Fruit fly (Drosophila melanogaster) whole organism, wandering third instar larva: ENCODE measurements around the gene CG42680.

Experiments
- Abd-B ChIP-seq: fragments of >200 bp; optimal IDR thresholded peaks from 2 replicates; lab custom pipeline; 2017; ENCODE audit warnings: missing biosample characterization, missing genetic modification characterization
- CrebA ChIP-seq: fragments of 200-800 bp; sonication (Bioruptor generic); optimal IDR thresholded peaks from 2 replicates; lab custom pipeline; 2016; ENCODE audit warnings: missing biosample characterization, mild to moderate bottlenecking, missing genetic modification characterization, borderline replicate concordance
- Dif ChIP-seq: fragments of 200-275, 200-300 bp; sonication (Bioruptor generic); optimal IDR thresholded peaks from 2 replicates; lab custom pipeline; 2018; ENCODE audit warnings: missing biosample characterization, missing genetic modification characterization; ENCODE audit not compliant: partially characterized antibody
- GATAd ChIP-seq: sonication (Bioruptor generic); optimal IDR thresholded peaks from 2 replicates; lab custom pipeline; 2016; ENCODE audit warnings: missing biosample characterization, missing genetic modification characterization
- Hnf4 ChIP-seq: fragments of 200-800 bp; sonication (Bioruptor generic); optimal IDR thresholded peaks from 2 replicates; lab custom pipeline; 2016; ENCODE audit warnings: missing biosample characterization, mild to moderate bottlenecking, missing genetic modification characterization
- Hr78 ChIP-seq: fragments of >200 bp; optimal IDR thresholded peaks from 2 replicates; lab custom pipeline; 2017; ENCODE audit warnings: missing biosample characterization, missing genetic modification characterization
- Hr83 ChIP-seq: fragments of 200-300 bp; sonication (Bioruptor generic); optimal IDR thresholded peaks from 2 replicates; lab custom pipeline; 2016; ENCODE audit warnings: missing biosample characterization, mild to moderate bottlenecking, missing genetic modification characterization, moderate library complexity; ENCODE audit not compliant: poor library complexity, severe bottlenecking
- Mio ChIP-seq: sonication (Bioruptor generic); optimal IDR thresholded peaks from 2 replicates; lab custom pipeline; 2016; ENCODE audit warnings: missing biosample characterization, missing genetic modification characterization
- Rel ChIP-seq, 2 experiments: fragments of 200-800 bp; sonication (Bioruptor generic) in 1 of 2; optimal IDR thresholded peaks; 2 replicates in 1 of 2; 3 replicates in 1 of 2; lab custom pipeline; 2016 to 2019; ENCODE audit warnings: mild to moderate bottlenecking in 2 of 2, missing biosample characterization in 2 of 2, missing genetic modification characterization in 2 of 2, moderate library complexity in 1 of 2
- Sp1 ChIP-seq: fragments of 200-800 bp; sonication (Bioruptor generic); optimal IDR thresholded peaks from 3 replicates; lab custom pipeline; 2019; ENCODE audit warnings: missing biosample characterization, mild to moderate bottlenecking, missing genetic modification characterization, moderate library complexity
- Vsx2 ChIP-seq: fragments of 200-300, 225-300 bp; sonication (Bioruptor generic); optimal IDR thresholded peaks from 2 replicates; lab custom pipeline; 2018; ENCODE audit warnings: missing biosample characterization, missing genetic modification characterization; ENCODE audit not compliant: partially characterized antibody
- dl ChIP-seq, 2 experiments: fragments of 175-275, 200-275 bp in 1 of 2; fragments of 200-275 bp in 1 of 2; sonication (Bioruptor generic); optimal IDR thresholded peaks; lab custom pipeline; 2018; ENCODE audit warnings: mild to moderate bottlenecking in 2 of 2, missing biosample characterization in 2 of 2, missing genetic modification characterization in 2 of 2, moderate library complexity in 2 of 2; ENCODE audit not compliant: partially characterized antibody in 2 of 2, insufficient read depth in 1 of 2
- dmrt93B ChIP-seq: fragments of 200-800 bp; sonication (Bioruptor generic); optimal IDR thresholded peaks from 2 replicates; lab custom pipeline; 2018; ENCODE audit warnings: missing biosample characterization, mild to moderate bottlenecking, missing genetic modification characterization
- foxo ChIP-seq, 2 experiments: fragments of 200-800 bp; sonication (Bioruptor generic); optimal IDR thresholded peaks; 2 replicates in 1 of 2; 3 replicates in 1 of 2; lab custom pipeline; 2016 to 2017; ENCODE audit warnings: missing biosample characterization in 2 of 2, missing genetic modification characterization in 2 of 2
- fru ChIP-seq: fragments of 200-800 bp; sonication (Bioruptor generic); optimal IDR thresholded peaks from 3 replicates; lab custom pipeline; 2016; ENCODE audit warnings: missing biosample characterization, mild to moderate bottlenecking, missing genetic modification characterization
- h ChIP-seq: fragments of 200-800 bp; sonication (Bioruptor generic); optimal IDR thresholded peaks from 3 replicates; lab custom pipeline; 2016; ENCODE audit warnings: missing biosample characterization, mild to moderate bottlenecking, missing genetic modification characterization
- jim ChIP-seq: fragments of 175-275, 200-325 bp; sonication (Bioruptor generic); optimal IDR thresholded peaks from 2 replicates; lab custom pipeline; 2016; ENCODE audit warnings: missing biosample characterization, mild to moderate bottlenecking, missing genetic modification characterization
- rgr ChIP-seq: fragments of 200-800 bp; sonication (Bioruptor generic); optimal IDR thresholded peaks from 3 replicates; lab custom pipeline; 2016; ENCODE audit warnings: missing biosample characterization, mild to moderate bottlenecking, missing genetic modification characterization
- sv ChIP-seq: fragments of 200-800 bp; sonication (Bioruptor generic); optimal IDR thresholded peaks from 3 replicates; lab custom pipeline; 2016; ENCODE audit warnings: missing biosample characterization, missing genetic modification characterization
- tai ChIP-seq: sonication (Bioruptor generic); optimal IDR thresholded peaks from 2 replicates; lab custom pipeline; 2016; ENCODE audit warnings: missing biosample characterization, missing genetic modification characterization
- usp ChIP-seq: fragments of >200 bp; optimal IDR thresholded peaks from 2 replicates; lab custom pipeline; 2017; ENCODE audit warnings: missing biosample characterization, missing genetic modification characterization
- woc ChIP-seq: sonication (Bioruptor generic); optimal IDR thresholded peaks from 2 replicates; lab custom pipeline; 2016; ENCODE audit warnings: missing biosample characterization, mild to moderate bottlenecking, missing genetic modification characterization

Gene CG42680

DNA sequence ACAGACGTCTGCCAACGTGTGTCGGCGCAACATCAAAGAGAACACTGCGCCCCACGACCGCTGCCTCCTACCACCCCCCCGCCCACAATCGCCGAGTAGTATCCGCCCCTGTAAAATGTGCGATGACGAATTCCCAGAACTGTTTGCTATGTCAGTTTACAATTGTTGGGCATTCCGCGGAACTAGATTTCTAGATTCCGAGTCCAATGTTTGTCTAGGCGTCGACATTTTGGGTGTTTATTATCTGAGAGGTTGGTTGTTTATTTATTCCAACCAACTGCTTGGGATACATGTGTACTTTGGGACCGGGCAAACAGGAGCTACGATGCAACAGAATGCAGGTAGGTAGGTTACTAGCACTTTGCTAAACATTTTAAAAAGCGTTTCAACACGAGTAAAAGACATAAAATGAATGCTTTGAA lies 42.7 kb downstream of the CG42680 start:
- TF ChIP-seq CrebA (GFP tag; lab: Kevin White, UChicago): no peak
- no peak for TF ChIP-seq Vsx2 (GFP tag; lab: Kevin White, UChicago)
- no peak for TF ChIP-seq dmrt93B (GFP tag; lab: Kevin White, UChicago)
- TF ChIP-seq woc (GFP tag; lab: Kevin White, UChicago): no peak
- TF ChIP-seq rgr (GFP tag; lab: Kevin White, UChicago): no peak
- TF ChIP-seq usp (GFP tag; lab: Kevin White, UChicago): no peak
- no peak for TF ChIP-seq Hnf4
- no peak for TF ChIP-seq Abd-B
- TF ChIP-seq Hr83 (GFP tag; lab: Kevin White, UChicago): no peak
- TF ChIP-seq Sp1 (GFP tag; lab: Kevin White, UChicago): no peak
- TF ChIP-seq sv (GFP tag; lab: Kevin White, UChicago): no peak
- no peak for TF ChIP-seq Mio (GFP tag; lab: Kevin White, UChicago)
- no peak for TF ChIP-seq dl (GFP tag; optimal IDR thresholded peaks at IDR 0.05; lab: Kevin White, UChicago; ENCODE audit: insufficient read depth in 1 of 2, partially characterized antibody in 2 of 2)
- no peak for TF ChIP-seq tai (GFP tag; lab: Kevin White, UChicago)
- TF ChIP-seq jim (GFP tag; lab: Kevin White, UChicago): no peak

DNA sequence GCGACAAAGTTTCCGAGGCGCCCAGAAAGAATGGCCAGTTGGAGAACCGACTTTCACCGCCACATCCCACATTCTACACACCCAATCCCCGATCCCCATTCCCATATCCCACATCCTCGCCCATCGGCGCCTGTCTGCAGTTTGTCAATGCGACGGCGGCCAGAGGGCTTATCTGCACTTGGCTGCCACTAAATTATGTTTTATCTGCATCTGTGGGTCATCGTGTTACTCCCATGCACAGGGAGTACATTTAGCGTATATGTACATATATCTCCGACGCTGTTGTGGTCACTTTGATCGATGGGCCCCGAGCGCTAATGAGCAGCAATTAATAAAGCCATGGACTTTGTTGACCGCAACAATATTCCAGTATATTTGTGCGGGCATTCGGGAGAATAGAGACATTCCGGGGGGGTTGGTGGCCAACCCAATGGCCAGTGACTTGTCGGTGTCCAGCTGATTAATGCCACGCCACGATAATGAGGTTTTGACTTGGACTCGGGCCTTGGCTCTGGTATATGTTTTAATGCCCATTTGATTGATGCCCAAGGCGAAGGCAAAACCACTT lies 47.4 kb downstream of the CG42680 start:
- TF ChIP-seq Hnf4 (no peak), GATAd (GFP tag; lab: Kevin White, UChicago) (no peak), Hr78 (GFP tag; lab: Kevin White, UChicago) (no peak), Rel (GFP tag; optimal IDR thresholded peaks at IDR 0.05; lab: Kevin White, UChicago) (no peak), Rel (tag; optimal IDR thresholded peaks at IDR 0.05; lab: Kevin White, UChicago) (peak; percentile 30), Dif (GFP tag; lab: Kevin White, UChicago) (peak; percentile 9)

dm6 chr2L:14539872-14540524 lies 48.0 kb downstream of the CG42680 start:
- TF ChIP-seq Rel (GFP tag; optimal IDR thresholded peaks at IDR 0.05; lab: Kevin White, UChicago) (no peak), Rel (tag; optimal IDR thresholded peaks at IDR 0.05; lab: Kevin White, UChicago) (peak; percentile 62), foxo (GFP tag; optimal IDR thresholded peaks at IDR 0.05; lab: Kevin White, UChicago) (peak in 1 of 2 experiments; percentile 17), jim (GFP tag; lab: Kevin White, UChicago) (no peak)

DNA sequence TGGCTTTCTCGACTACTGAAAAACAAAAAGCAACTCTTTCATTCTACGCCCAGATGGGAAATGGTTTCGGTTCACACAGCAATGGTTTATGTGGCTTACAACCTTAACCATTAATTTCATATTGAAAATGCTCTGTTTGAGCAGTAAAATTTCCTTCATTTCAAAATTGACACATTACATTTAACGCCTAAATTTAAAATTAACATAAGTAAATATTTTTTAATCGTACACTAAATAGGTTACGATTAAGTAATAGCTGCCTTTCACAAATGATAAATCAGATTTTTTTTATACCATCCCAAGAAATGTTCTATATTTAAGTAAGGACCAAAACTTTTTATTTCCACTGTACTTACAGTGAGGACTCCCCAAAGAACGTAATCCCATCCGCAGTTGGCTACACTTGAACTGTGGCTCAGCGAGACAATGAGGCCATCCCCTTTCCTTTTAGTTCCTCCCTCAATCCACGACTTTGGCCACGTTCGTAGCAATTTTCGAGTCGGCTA lies 49.1 kb downstream of the CG42680 start:
- TF ChIP-seq h (peak; percentile 7), fru (GFP tag; lab: Kevin White, UChicago) (peak; percentile 45), Hr78 (GFP tag; lab: Kevin White, UChicago) (no peak), Vsx2 (GFP tag; lab: Kevin White, UChicago) (peak; percentile 50)
